Worm (Caenorhabditis elegans): ENCODE data around the gene C05D11.5.

DNA sequence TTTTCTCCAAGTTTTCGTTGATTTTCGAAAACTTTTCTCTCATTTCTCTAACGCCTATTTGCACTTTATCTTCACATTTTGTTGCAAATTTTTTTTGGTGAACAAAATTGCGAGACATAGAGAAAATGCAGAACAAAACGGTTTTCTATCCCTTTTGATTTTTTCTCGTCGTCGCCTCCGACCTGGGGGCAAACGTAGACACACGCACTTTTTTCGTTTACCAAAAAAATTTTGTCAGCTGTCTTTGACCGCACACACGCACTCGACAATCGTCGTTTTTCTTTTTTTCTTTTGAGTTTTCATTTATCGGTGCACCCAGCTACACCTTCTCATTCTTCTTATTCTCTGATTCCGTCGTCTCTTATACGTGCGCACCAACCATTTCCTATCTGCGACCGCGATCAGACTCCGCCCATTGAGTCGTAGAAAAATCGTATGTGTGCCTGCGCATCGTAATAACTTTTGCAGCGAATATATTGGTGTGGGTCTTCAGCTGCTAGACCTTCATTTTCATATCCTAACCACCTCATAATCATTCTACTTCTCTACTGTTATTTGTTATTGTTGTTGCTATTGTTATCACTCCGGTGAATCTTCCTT lies 49.4 kb downstream of the C05D11.5 start:
- no peak for TF ChIP-seq unc-62 (GFP tag; optimal IDR thresholded peaks at IDR 0.05)
- TF ChIP-seq sem-2 (GFP tag; optimal IDR thresholded peaks at IDR 0.05), result no peak
- TF ChIP-seq drap-1 (GFP tag; optimal IDR thresholded peaks at IDR 0.05), result no peak
- TF ChIP-seq lin-13 (tag; optimal IDR thresholded peaks at IDR 0.05), result no peak
- no peak for TF ChIP-seq unc-120 (tag; optimal IDR thresholded peaks at IDR 0.05; ENCODE audit: poor library complexity, severe bottlenecking)
- TF ChIP-seq snpc-4 (tag; optimal IDR thresholded peaks at IDR 0.05), result no peak
- no peak for TF ChIP-seq lin-32 (GFP tag; optimal IDR thresholded peaks at IDR 0.05)
- no peak for TF ChIP-seq nhr-76 (tag; optimal IDR thresholded peaks at IDR 0.05)
- no peak for TF ChIP-seq tbx-8 (GFP tag; optimal IDR thresholded peaks at IDR 0.05)
- TF ChIP-seq elt-3 (tag; optimal IDR thresholded peaks at IDR 0.05), result no peak
- TF ChIP-seq nhr-28 (tag; optimal IDR thresholded peaks at IDR 0.05), result no peak
- TF ChIP-seq nhr-237 (tag; optimal IDR thresholded peaks at IDR 0.05), result no peak
- TF ChIP-seq unc-39 (tag; optimal IDR thresholded peaks at IDR 0.05), result no peak

Data from whole organism, mixed stage, embryonic.